Worm (Caenorhabditis elegans) whole organism, L4 larva: ENCODE measurements around the gene pms-2.
A peak's percentile ranks its signal among the peaks of the same experiment; 100 is the strongest.

ENCODE experiments used
- aha-1 ChIP-seq: fragments of 150-350 bp; peaks from one replicate; lab custom pipeline; 2014; ENCODE audit warnings: missing biosample characterization, missing genetic modification characterization
- ama-1 ChIP-seq: fragments of 150-350 bp; optimal IDR thresholded peaks from 2 replicates; lab custom pipeline; 2014; ENCODE audit warnings: inconsistent platforms, mixed read lengths
- ces-1 ChIP-seq: fragments of 150-350 bp; sonication (generic microtip); optimal IDR thresholded peaks from 4 replicates; lab custom pipeline; 2014; ENCODE audit warnings: missing biosample characterization, missing genetic modification reagents, missing genetic modification characterization
- daf-16 ChIP-seq, 3 experiments: sonication (generic microtip); optimal IDR thresholded peaks; 2 replicates each; lab custom pipeline; 2016 to 2017; ENCODE audit warnings: missing genetic modification characterization in 3 of 3, missing genetic modification reagents in 3 of 3, mild to moderate bottlenecking in 2 of 3, missing compliant biosample characterization in 2 of 3, missing biosample characterization in 1 of 3, moderate library complexity in 1 of 3
- dpl-1 ChIP-seq: fragments of 150-350 bp; optimal IDR thresholded peaks from 2 replicates; lab custom pipeline; 2014; ENCODE audit warnings: missing biosample characterization, missing genetic modification reagents, missing genetic modification characterization
- hlh-11 ChIP-seq: fragments of 200-800 bp; sonication (Bioruptor generic); optimal IDR thresholded peaks from 2 replicates; lab custom pipeline; 2018; ENCODE audit warnings: mild to moderate bottlenecking, missing genetic modification characterization, missing compliant biosample characterization
- lir-3 ChIP-seq: sonication (generic microtip); optimal IDR thresholded peaks from 2 replicates; lab custom pipeline; 2016; ENCODE audit warnings: mild to moderate bottlenecking, missing genetic modification characterization, missing compliant biosample characterization
- lsy-2 ChIP-seq, 2 experiments: fragments of 150-350 bp in 1 of 2; sonication (generic microtip) in 1 of 2; optimal IDR thresholded peaks; 2 replicates each; lab custom pipeline; 2014 to 2017; ENCODE audit warnings: missing biosample characterization in 2 of 2, missing genetic modification characterization in 2 of 2
- madf-9 ChIP-seq: fragments of 200-800 bp; sonication (Bioruptor generic); conservative IDR thresholded peaks from 2 replicates; pipeline ENCODE4 v1.3.6; 2022; ENCODE audit warnings: missing genetic modification reagents, missing genetic modification characterization, missing compliant biosample characterization
- nhr-28 ChIP-seq: fragments of 150-350 bp; optimal IDR thresholded peaks from 2 replicates; lab custom pipeline; 2014; ENCODE audit warnings: missing biosample characterization, missing genetic modification characterization
- zag-1 ChIP-seq: fragments of 150-350 bp; optimal IDR thresholded peaks from 2 replicates; lab custom pipeline; 2014; ENCODE audit warnings: missing biosample characterization, missing genetic modification characterization
- ztf-11 ChIP-seq: fragments of 150-350 bp; optimal IDR thresholded peaks from 2 replicates; lab custom pipeline; 2014; ENCODE audit warnings: missing biosample characterization, missing genetic modification characterization

DNA sequence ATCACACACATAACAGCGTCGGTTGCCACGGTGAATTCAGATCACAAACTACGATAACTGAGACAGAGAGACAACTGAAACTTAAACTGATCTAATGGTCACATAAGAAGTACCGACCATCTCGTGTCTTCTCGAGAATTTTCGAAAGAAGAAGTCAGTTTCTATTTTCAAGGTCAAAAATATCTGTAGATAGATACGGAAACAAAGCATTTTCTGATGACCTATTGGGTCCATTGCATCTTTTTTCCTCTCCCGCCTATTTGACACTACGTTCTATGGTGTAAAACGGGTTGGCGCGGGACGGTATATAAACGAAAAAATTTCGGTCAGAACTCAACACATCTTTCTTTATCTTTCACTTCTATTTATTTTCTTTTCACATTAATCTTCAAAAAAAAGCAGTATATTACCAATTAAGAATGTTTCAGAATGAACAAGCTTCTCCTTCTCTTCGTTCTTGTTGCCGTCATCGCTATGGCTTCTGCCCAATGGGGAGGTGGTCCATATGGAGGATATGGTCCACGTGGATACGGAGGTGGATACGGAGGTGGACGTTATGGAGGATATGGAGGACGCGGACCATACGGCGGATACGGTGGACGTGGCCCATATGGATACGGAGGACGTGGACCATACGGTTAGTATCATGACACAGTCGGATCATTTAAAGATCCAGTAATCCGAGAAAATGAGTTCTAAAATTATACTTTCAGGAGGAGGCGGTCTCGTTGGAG is 45.7 kb upstream of the pms-2 start, which contains the start of gene nlp-24:
- TF ChIP-seq aha-1 (tag; lab: Kevin White, UChicago) = no peak
- TF ChIP-seq hlh-11 (tag; lab: Kevin White, UChicago) = peak; percentile 22
- TF ChIP-seq nhr-28 (tag; lab: Kevin White, UChicago) = peak; percentile 40
- no peak for TF ChIP-seq dpl-1 (GFP tag; lab: Kevin White, UChicago)
- TF ChIP-seq zag-1 = no peak
- no peak for TF ChIP-seq lir-3 (tag; lab: Kevin White, UChicago)
- TF ChIP-seq daf-16 (GFP tag; optimal IDR thresholded peaks at IDR 0.05; lab: Kevin White, UChicago) = no peak
- TF ChIP-seq daf-16 (tag; optimal IDR thresholded peaks at IDR 0.05; lab: Kevin White, UChicago) = no peak
- no peak for TF ChIP-seq ztf-11
- TF ChIP-seq lsy-2 (tag; optimal IDR thresholded peaks at IDR 0.05; lab: Kevin White, UChicago) = peak in 1 of 2 experiments; percentile 4
- TF ChIP-seq madf-9 (GFP tag; lab: Robert Waterston, UW) = no peak
- no peak for TF ChIP-seq ces-1
- no peak for TF ChIP-seq ama-1 (lab: Kevin White, UChicago)
